Worm (Caenorhabditis elegans) whole organism, L3 larva: ENCODE measurements around the gene F22E5.7.
"Not testable (repeated sequence)": the region's sequence is repeated elsewhere in the genome, so short reads cannot be mapped to it uniquely, and the experiment has no call there.

ENCODE experiments used
- ama-1 ChIP-seq: fragments of 150-350 bp; optimal IDR thresholded peaks from 2 replicates; lab custom pipeline; 2018
- ceh-16 ChIP-seq: sonication (generic microtip); optimal IDR thresholded peaks from 2 replicates; lab custom pipeline; 2017; ENCODE audit warnings: missing biosample characterization, missing genetic modification characterization
- ceh-28 ChIP-seq: fragments of 150-350 bp; optimal IDR thresholded peaks from 2 replicates; lab custom pipeline; 2014; ENCODE audit warnings: missing biosample characterization, missing genetic modification reagents, missing genetic modification characterization
- daf-12 ChIP-seq: fragments of 150-350 bp; optimal IDR thresholded peaks from 2 replicates; lab custom pipeline; 2014; ENCODE audit warnings: missing biosample characterization, missing genetic modification reagents, missing genetic modification characterization
- elt-1 ChIP-seq: fragments of 150-350 bp; optimal IDR thresholded peaks from 2 replicates; lab custom pipeline; 2014; ENCODE audit warnings: missing biosample characterization, missing genetic modification characterization
- elt-2 ChIP-seq: sonication (generic microtip); optimal IDR thresholded peaks from 2 replicates; lab custom pipeline; 2016; ENCODE audit warnings: missing genetic modification reagents, mild to moderate bottlenecking, missing genetic modification characterization, missing compliant biosample characterization
- elt-3 ChIP-seq, 3 experiments: fragments of 150-350 bp in 1 of 3; sonication (generic microtip) in 2 of 3; optimal IDR thresholded peaks; 2 replicates in 2 of 3; 4 replicates in 1 of 3; lab custom pipeline; 2014 to 2017; ENCODE audit warnings: missing biosample characterization in 3 of 3, missing genetic modification characterization in 3 of 3
- eor-1 ChIP-seq, 2 experiments: fragments of 150-350 bp; optimal IDR thresholded peaks; 2 replicates each; lab custom pipeline; 2014 to 2018; ENCODE audit warnings: missing biosample characterization in 2 of 2, missing genetic modification characterization in 2 of 2
- fkh-10 ChIP-seq: sonication (generic microtip); optimal IDR thresholded peaks from 2 replicates; lab custom pipeline; 2017; ENCODE audit warnings: missing biosample characterization, missing genetic modification reagents, missing genetic modification characterization
- fos-1 ChIP-seq: fragments of 150-350 bp; optimal IDR thresholded peaks from 2 replicates; lab custom pipeline; 2014; ENCODE audit warnings: missing biosample characterization, missing genetic modification characterization
- hmg-11 ChIP-seq: sonication (generic microtip); optimal IDR thresholded peaks from 2 replicates; lab custom pipeline; 2016; ENCODE audit warnings: missing genetic modification characterization, missing compliant biosample characterization
- jun-1 ChIP-seq: fragments of 150-350 bp; optimal IDR thresholded peaks from 2 replicates; lab custom pipeline; 2014; ENCODE audit warnings: missing biosample characterization, missing genetic modification reagents, missing genetic modification characterization
- lin-15B ChIP-seq: fragments of 150-350 bp; optimal IDR thresholded peaks from 2 replicates; lab custom pipeline; 2014; ENCODE audit warnings: missing biosample characterization, missing genetic modification characterization
- lin-39 ChIP-seq: fragments of 150-350 bp; optimal IDR thresholded peaks from 2 replicates; lab custom pipeline; 2018; ENCODE audit warnings: missing biosample characterization, missing genetic modification reagents, missing genetic modification characterization
- mdl-1 ChIP-seq: fragments of 150-350 bp; optimal IDR thresholded peaks from 2 replicates; lab custom pipeline; 2014; ENCODE audit warnings: missing biosample characterization, missing genetic modification characterization
- mml-1 ChIP-seq: fragments of 150-350 bp; sonication (generic microtip); optimal IDR thresholded peaks from 3 replicates; lab custom pipeline; 2014; ENCODE audit warnings: missing biosample characterization, missing genetic modification characterization
- nhr-11 ChIP-seq: fragments of 150-350 bp; optimal IDR thresholded peaks from 2 replicates; lab custom pipeline; 2014; ENCODE audit warnings: missing biosample characterization, missing genetic modification characterization
- nhr-12 ChIP-seq: fragments of 150-350 bp; optimal IDR thresholded peaks from 2 replicates; lab custom pipeline; 2014; ENCODE audit warnings: missing biosample characterization, missing genetic modification characterization
- nhr-28 ChIP-seq: fragments of 150-350 bp; optimal IDR thresholded peaks from 2 replicates; lab custom pipeline; 2014; ENCODE audit warnings: missing biosample characterization, missing genetic modification characterization
- nhr-43 ChIP-seq: sonication (generic microtip); optimal IDR thresholded peaks from 2 replicates; lab custom pipeline; 2016; ENCODE audit warnings: mild to moderate bottlenecking, missing genetic modification characterization, missing compliant biosample characterization; ENCODE audit not compliant: poor library complexity, severe bottlenecking
- nhr-67 ChIP-seq: fragments of 150-350 bp; optimal IDR thresholded peaks from 2 replicates; lab custom pipeline; 2014; ENCODE audit warnings: missing biosample characterization, missing genetic modification characterization
- nhr-77 ChIP-seq: fragments of 150-350 bp; optimal IDR thresholded peaks from 2 replicates; lab custom pipeline; 2014; ENCODE audit warnings: missing biosample characterization, missing genetic modification characterization
- pha-4 ChIP-seq: fragments of 150-350 bp; optimal IDR thresholded peaks from 2 replicates; lab custom pipeline; 2014; ENCODE audit warnings: missing biosample characterization, missing genetic modification reagents, missing genetic modification characterization
- pqm-1 ChIP-seq: fragments of 150-350 bp; optimal IDR thresholded peaks from 2 replicates; lab custom pipeline; 2017; ENCODE audit warnings: missing biosample characterization, missing genetic modification characterization, inconsistent platforms
- snpc-4 ChIP-seq: fragments of 150-350 bp; optimal IDR thresholded peaks from 2 replicates; lab custom pipeline; 2014; ENCODE audit warnings: missing biosample characterization, missing genetic modification characterization
- tbx-2 ChIP-seq: sonication (generic microtip); optimal IDR thresholded peaks from 2 replicates; lab custom pipeline; 2016; ENCODE audit warnings: mild to moderate bottlenecking, missing genetic modification characterization, missing compliant biosample characterization
- unc-39 ChIP-seq: sonication (generic microtip); optimal IDR thresholded peaks from 4 replicates; lab custom pipeline; 2017; ENCODE audit warnings: missing biosample characterization, missing genetic modification characterization
- unc-62 ChIP-seq: fragments of 150-350 bp; sonication (generic microtip); optimal IDR thresholded peaks from 4 replicates; lab custom pipeline; 2014; ENCODE audit warnings: missing biosample characterization, missing genetic modification reagents, missing genetic modification characterization

F22E5.7 gene

DNA sequence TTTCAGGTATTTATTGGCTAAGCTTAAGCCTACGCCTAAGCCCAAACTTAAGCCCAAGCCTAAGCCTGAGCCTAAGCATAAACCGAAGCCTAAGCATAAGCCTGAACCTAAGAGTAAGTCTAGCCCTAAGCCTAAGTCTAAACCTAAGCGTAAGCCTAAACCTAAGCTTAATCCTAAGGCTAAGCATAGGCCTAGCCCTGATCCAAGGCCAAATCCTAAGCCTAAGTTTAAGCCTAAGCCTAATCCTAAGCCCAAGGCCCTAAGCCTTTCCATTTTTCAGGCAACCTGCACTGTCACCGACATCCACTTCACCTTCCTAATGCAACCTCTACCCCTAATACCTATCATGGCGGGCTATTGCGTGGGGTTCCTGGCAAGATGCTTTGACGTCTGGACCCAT lies 30.9 kb upstream of the F22E5.7 start:
- TF ChIP-seq nhr-43 (tag; lab: Kevin White, UChicago) (no peak), nhr-11 (tag; lab: Kevin White, UChicago) (no peak), snpc-4 (tag; lab: Kevin White, UChicago) (no peak), pqm-1 (tag; lab: Kevin White, UChicago) (no peak), mdl-1 (tag; lab: Kevin White, UChicago) (no peak), ama-1 (lab: Kevin White, UChicago) (no peak), daf-12 (no peak), tbx-2 (tag; lab: Kevin White, UChicago) (no peak), jun-1 (no peak), elt-2 (tag; lab: Kevin White, UChicago) (no peak), pha-4 (tag; lab: Kevin White, UChicago) (no peak)

DNA sequence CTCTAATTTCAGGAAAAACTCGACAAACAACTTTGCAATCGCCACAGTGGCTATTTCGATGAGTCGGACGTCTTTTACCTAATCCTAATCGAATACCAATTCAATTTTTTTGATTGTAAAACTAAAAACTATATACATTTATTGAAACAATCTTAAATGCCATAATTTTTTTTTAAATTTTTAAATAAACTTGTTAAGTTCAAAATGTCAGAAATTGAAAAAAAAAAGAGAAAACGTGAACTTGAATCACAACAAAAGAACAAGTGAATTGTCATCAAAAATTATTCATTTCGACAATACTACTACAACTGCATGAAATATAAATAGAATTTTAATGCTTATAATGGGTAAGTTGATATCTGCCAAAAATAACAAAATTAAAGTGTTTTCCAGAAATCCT lies 29.6 kb upstream of the F22E5.7 start, which contains the start of gene D2062.13:
Gene D2062.13, plus strand, starts transcription at position 301 of the 400 bp plus-strand sequence.
- not testable (repeated sequence) for TF ChIP-seq elt-1 (tag; lab: Kevin White, UChicago); elt-3 (tag; optimal IDR thresholded peaks at IDR 0.05; lab: Kevin White, UChicago); unc-39 (tag; lab: Kevin White, UChicago)
- TF ChIP-seq, all 47 proteins: peak for 0; not testable (repeated sequence) for 47

DNA sequence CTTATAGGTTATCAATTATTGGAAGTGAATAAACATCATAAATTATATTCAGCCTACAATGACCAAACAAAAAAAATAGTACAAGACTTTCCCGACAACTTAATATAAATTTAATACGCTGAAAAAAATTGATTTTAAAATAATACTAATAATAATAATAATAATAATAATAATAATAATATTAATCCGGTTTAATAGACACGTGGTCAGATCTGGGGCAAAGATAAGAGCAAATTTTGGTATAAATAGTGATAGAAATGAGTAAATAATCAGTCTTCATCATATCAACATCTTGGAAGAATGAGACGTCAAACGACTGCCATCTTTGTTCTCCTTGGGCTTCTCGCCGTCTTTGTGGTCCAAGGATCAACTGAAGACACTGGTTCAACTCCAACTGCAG lies 25.2 kb upstream of the F22E5.7 start, which contains the start of gene msrp-5:
Gene msrp-5, plus strand, starts transcription at position 301 of the 400 bp plus-strand sequence.
- not testable (repeated sequence) for TF ChIP-seq fos-1, nhr-11, nhr-77 (tag; lab: Kevin White, UChicago)

DNA sequence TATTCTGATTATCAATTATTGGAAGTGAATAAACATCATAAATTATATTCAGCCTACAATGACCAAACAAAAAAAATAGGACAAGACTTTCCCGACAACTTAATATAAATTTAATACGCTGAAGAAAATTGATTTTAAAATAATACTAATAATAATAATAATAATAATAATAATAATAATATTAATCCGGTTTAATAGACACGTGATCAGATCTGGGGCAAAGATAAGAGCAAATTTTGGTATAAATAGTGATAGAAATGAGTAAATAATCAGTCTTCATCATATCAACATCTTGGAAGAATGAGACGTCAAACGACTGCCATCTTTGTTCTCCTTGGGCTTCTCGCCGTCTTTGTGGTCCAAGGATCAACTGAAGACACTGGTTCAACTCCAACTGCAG lies 22.7 kb upstream of the F22E5.7 start, which contains the start of gene msrp-6:
Gene msrp-6, plus strand, starts transcription at position 301 of the 400 bp plus-strand sequence.
- TF ChIP-seq nhr-43, ceh-16, lin-15B (tag; lab: Kevin White, UChicago): not testable (repeated sequence)

DNA sequence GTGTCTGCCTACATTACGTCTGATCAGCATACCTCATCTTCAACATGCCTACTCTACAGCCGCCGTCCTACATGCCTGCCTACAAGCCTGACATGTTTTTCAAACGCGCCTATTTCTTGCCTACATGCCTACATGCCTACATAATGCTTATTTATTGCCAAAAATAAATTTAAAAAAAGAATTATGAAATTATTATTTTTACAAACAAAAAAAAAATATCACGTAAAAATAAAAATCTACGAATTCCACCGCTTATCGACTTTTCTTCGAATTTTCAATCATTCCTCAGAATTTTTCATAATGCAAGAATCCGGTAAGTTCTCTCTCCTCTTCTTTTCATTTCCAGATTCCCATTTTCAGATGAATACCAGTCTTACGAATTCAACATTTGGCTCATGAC lies 19.4 kb upstream of the F22E5.7 start, which contains the start of gene D2062.5:
Gene D2062.5, plus strand, starts transcription at position 301 of the 400 bp plus-strand sequence.
- TF ChIP-seq jun-1 = no peak

DNA sequence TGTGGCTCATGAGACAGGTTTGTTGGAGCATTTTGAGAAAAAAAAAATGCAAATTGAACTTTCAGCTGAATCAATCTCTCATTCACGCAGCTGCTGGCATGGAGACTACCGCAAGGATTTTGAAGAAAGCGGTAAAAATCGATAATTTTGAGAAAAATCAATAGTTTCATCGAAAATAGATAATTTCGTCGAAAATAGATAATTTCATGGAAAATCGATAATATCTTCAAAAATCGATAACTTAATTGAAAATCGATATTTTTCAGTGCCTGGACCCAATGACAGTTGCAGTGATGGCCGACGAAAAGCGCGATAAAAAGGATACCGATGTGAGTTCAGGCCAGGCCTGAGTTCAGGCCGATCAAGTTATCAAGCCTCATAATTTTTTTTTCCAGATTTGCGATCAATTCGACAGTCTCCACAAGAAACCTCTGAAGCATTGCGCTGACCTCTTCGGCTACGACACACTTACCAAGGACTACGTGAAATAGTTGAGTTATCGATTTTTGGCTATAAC lies 18.9 kb upstream of the F22E5.7 start, which contains the start of gene D2062.4:
Gene D2062.4, plus strand, starts transcription at position 467 of the 517 bp plus-strand sequence.
- TF ChIP-seq ceh-28 = peak; percentile 54
- TF ChIP-seq, all 47 proteins: peak for 1; not testable (repeated sequence) for 46

DNA sequence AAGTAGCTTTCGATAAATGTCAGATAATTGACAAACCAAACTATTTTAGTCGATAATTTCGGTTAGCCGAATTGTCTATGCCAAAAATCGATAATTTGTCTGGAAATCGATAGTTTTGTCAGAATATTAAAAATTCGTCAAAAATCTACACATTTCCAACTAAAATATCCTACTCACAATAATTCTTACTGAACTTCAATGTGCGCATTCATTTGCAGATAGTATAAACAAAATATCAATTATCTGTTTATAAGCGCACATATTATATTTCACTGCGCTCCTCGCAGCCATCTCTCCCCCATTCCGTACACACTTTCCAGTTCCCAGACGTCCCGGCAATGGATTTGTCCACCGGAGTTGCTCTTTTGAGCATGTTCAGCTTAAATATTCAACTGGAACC lies 17.1 kb upstream of the F22E5.7 start, which contains the start of gene lgc-28:
Gene lgc-28, plus strand, starts transcription at position 301 of the 400 bp plus-strand sequence.
- TF ChIP-seq elt-2 (tag; lab: Kevin White, UChicago) = no peak
- TF ChIP-seq lin-39 = no peak
- no peak for TF ChIP-seq lin-15B (tag; lab: Kevin White, UChicago)
- TF ChIP-seq nhr-12 (tag; lab: Kevin White, UChicago) = no peak
- no peak for TF ChIP-seq nhr-28
- no peak for TF ChIP-seq mdl-1 (tag; lab: Kevin White, UChicago)
- no peak for TF ChIP-seq hmg-11 (tag; lab: Kevin White, UChicago)
- no peak for TF ChIP-seq mml-1 (tag; lab: Kevin White, UChicago)
- TF ChIP-seq ceh-16 (tag; lab: Kevin White, UChicago) = no peak
- TF ChIP-seq eor-1 (tag; optimal IDR thresholded peaks at IDR 0.05; lab: Kevin White, UChicago) = no peak
- TF ChIP-seq, all 47 proteins: peak for 0

DNA sequence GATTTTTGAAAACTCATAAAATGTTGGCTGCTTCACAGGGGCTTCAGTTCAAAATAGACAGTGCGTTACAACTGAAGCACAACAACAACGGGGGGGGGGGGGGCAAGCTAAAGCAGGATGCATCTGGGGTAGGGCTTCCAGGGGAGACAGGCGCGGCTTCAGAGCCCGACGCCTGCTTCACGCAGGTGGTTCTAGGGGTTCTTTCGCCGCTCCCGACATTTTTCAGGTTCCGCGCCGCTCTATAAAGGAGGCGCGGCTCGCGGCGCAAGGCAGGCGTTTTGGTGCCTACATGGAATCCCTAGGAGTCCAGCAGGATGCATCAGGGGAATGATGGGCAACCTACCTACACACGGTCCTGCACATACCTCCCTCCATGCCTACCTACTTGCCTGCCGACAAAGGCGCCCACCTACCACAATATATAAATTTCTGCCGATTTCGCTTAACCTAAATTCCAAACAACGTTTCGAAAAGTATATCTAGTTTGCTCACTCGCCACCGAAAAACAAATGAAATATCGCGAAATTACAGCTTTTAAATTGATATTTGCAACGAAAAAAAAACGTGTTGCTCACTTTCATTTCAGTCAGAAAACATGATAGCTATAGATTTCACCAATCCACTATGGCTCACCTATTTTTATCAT lies 14.6 kb upstream of the F22E5.7 start, which contains the start of gene sri-71:
Gene sri-71, plus strand, starts transcription at position 596 of the 646 bp plus-strand sequence.
- TF ChIP-seq nhr-67 (tag; lab: Kevin White, UChicago) (no peak), unc-62 (GFP tag; lab: Kevin White, UChicago) (no peak), fkh-10 (GFP tag; lab: Kevin White, UChicago) (no peak)
- TF ChIP-seq, all 47 proteins: peak for 0
